Worm (Caenorhabditis elegans) whole organism, young adult: ENCODE measurements around the gene wdr-37.

Source experiments
- B0019.2 ChIP-seq: fragments of 200-800 bp; sonication (Bioruptor generic); conservative IDR thresholded peaks from 2 replicates; pipeline ENCODE4 v1.3.6; 2022; ENCODE audit warnings: missing genetic modification reagents, missing genetic modification characterization, missing compliant biosample characterization
- C17E4.6 ChIP-seq: fragments of 200-800 bp; sonication (Bioruptor generic); IDR thresholded peaks from 2 replicates; pipeline ENCODE4 v1.3.6; 2022; ENCODE audit warnings: missing genetic modification reagents, missing genetic modification characterization, missing compliant biosample characterization
- F33H1.4 ChIP-seq: fragments of 200-800 bp; sonication (Bioruptor generic); IDR thresholded peaks from 2 replicates; pipeline ENCODE4 v1.3.6; 2022; ENCODE audit warnings: missing genetic modification reagents, missing genetic modification characterization, missing compliant biosample characterization
- T07F8.4 ChIP-seq: sonication (generic microtip); optimal IDR thresholded peaks from 2 replicates; lab custom pipeline; 2016; ENCODE audit warnings: mild to moderate bottlenecking, missing genetic modification characterization, moderate library complexity, missing compliant biosample characterization
- T26A5.8 ChIP-seq: sonication (generic microtip); optimal IDR thresholded peaks from 2 replicates; lab custom pipeline; 2016; ENCODE audit warnings: missing genetic modification characterization, missing compliant biosample characterization
- Y53F4B.3 ChIP-seq: fragments of 200-800 bp; sonication (Bioruptor generic); IDR thresholded peaks from 2 replicates; pipeline ENCODE4 v1.3.6; 2022; ENCODE audit warnings: missing genetic modification reagents, missing genetic modification characterization, missing compliant biosample characterization
- Y53G8AR.9 ChIP-seq: fragments of 200-800 bp; sonication (Bioruptor generic); conservative IDR thresholded peaks from 2 replicates; pipeline ENCODE4 v1.3.6; 2022; ENCODE audit warnings: missing genetic modification reagents, missing genetic modification characterization, missing compliant biosample characterization
- Y56A3A.18 ChIP-seq: fragments of 200-800 bp; sonication (Bioruptor generic); IDR thresholded peaks from 2 replicates; pipeline ENCODE4 v1.3.6; 2022; ENCODE audit warnings: missing genetic modification reagents, missing genetic modification characterization, missing compliant biosample characterization
- Y79H2A.3 ChIP-seq: fragments of 200-800 bp; sonication (Bioruptor generic); conservative IDR thresholded peaks from 2 replicates; pipeline ENCODE4 v1.3.6; 2022; ENCODE audit warnings: missing genetic modification reagents, missing genetic modification characterization, missing compliant biosample characterization
- atf-7 ChIP-seq: sonication (generic microtip); optimal IDR thresholded peaks from 2 replicates; lab custom pipeline; 2017; ENCODE audit warnings: mild to moderate bottlenecking, missing genetic modification characterization, missing compliant biosample characterization
- bed-1 ChIP-seq: fragments of 200-800 bp; sonication (Bioruptor generic); IDR thresholded peaks from 2 replicates; pipeline ENCODE4 v1.3.6; 2022; ENCODE audit warnings: missing genetic modification reagents, missing genetic modification characterization, missing compliant biosample characterization
- ceh-100 ChIP-seq: fragments of 200-800 bp; sonication (Bioruptor generic); IDR thresholded peaks from 2 replicates; pipeline ENCODE4 v1.3.6; 2022; ENCODE audit warnings: missing genetic modification reagents, missing genetic modification characterization, missing compliant biosample characterization
- ceh-27 ChIP-seq: fragments of 200-800 bp; sonication (Bioruptor generic); optimal IDR thresholded peaks from 2 replicates; lab custom pipeline; 2018; ENCODE audit warnings: mild to moderate bottlenecking, missing genetic modification characterization, moderate library complexity, missing compliant biosample characterization
- ceh-91 ChIP-seq: fragments of 200-800 bp; sonication (Bioruptor generic); IDR thresholded peaks from 2 replicates; pipeline ENCODE4 v1.3.6; 2022; ENCODE audit warnings: missing genetic modification reagents, missing genetic modification characterization, missing compliant biosample characterization
- chd-7 ChIP-seq: sonication (generic microtip); optimal IDR thresholded peaks from 2 replicates; lab custom pipeline; 2016; ENCODE audit warnings: mild to moderate bottlenecking, missing genetic modification characterization, moderate library complexity, missing compliant biosample characterization
- die-1 ChIP-seq: sonication (generic microtip); optimal IDR thresholded peaks from 2 replicates; lab custom pipeline; 2016; ENCODE audit warnings: missing genotype, mild to moderate bottlenecking, missing genetic modification characterization, missing compliant biosample characterization
- dox-1 ChIP-seq: fragments of 200-800 bp; sonication (Bioruptor generic); IDR thresholded peaks from 2 replicates; pipeline ENCODE4 v1.3.6; 2022; ENCODE audit warnings: missing genetic modification reagents, missing genetic modification characterization, missing compliant biosample characterization
- dpff-1 ChIP-seq: sonication (generic microtip); optimal IDR thresholded peaks from 2 replicates; lab custom pipeline; 2017; ENCODE audit warnings: mild to moderate bottlenecking, missing genetic modification characterization, missing compliant biosample characterization
- egrh-3 ChIP-seq: fragments of 200-800 bp; sonication (Bioruptor generic); IDR thresholded peaks from 2 replicates; pipeline ENCODE4 v1.3.6; 2022; ENCODE audit warnings: missing genetic modification reagents, missing genetic modification characterization, missing compliant biosample characterization
- gei-17 ChIP-seq: fragments of 200-800 bp; sonication (Bioruptor generic); optimal IDR thresholded peaks from 2 replicates; lab custom pipeline; 2018; ENCODE audit warnings: mild to moderate bottlenecking, missing genetic modification characterization, missing compliant biosample characterization
- him-1 ChIP-seq: sonication (generic microtip); optimal IDR thresholded peaks from 2 replicates; lab custom pipeline; 2016; ENCODE audit warnings: missing genotype, missing genetic modification reagents, missing genetic modification characterization, missing compliant biosample characterization
- hmg-1.2 ChIP-seq: fragments of 200-800 bp; sonication (Bioruptor generic); IDR thresholded peaks from 2 replicates; pipeline ENCODE4 v1.3.6; 2022; ENCODE audit warnings: missing genetic modification reagents, missing genetic modification characterization, missing compliant biosample characterization
- hmg-20 ChIP-seq: fragments of 200-800 bp; sonication (Bioruptor generic); IDR thresholded peaks from 2 replicates; pipeline ENCODE4 v1.3.6; 2022; ENCODE audit warnings: missing genetic modification reagents, missing genetic modification characterization, missing compliant biosample characterization
- lag-1 ChIP-seq: fragments of 200-800 bp; sonication (Bioruptor generic); IDR thresholded peaks from 2 replicates; pipeline ENCODE4 v1.3.6; 2022; ENCODE audit warnings: missing genetic modification reagents, missing genetic modification characterization, missing compliant biosample characterization
- let-526 ChIP-seq: fragments of 200-800 bp; sonication (Bioruptor generic); IDR thresholded peaks from 2 replicates; pipeline ENCODE4 v1.3.6; 2022; ENCODE audit warnings: missing genetic modification reagents, missing genetic modification characterization, missing compliant biosample characterization
- lir-1 ChIP-seq: fragments of 200-800 bp; sonication (Bioruptor generic); conservative IDR thresholded peaks from 2 replicates; pipeline ENCODE4 v1.3.6; 2022; ENCODE audit warnings: missing genetic modification reagents, missing genetic modification characterization, missing compliant biosample characterization
- madf-3 ChIP-seq: fragments of 200-800 bp; sonication (Bioruptor generic); IDR thresholded peaks from 2 replicates; pipeline ENCODE4 v1.3.6; 2022; ENCODE audit warnings: missing genetic modification reagents, missing genetic modification characterization, missing compliant biosample characterization
- madf-6 ChIP-seq: fragments of 200-800 bp; sonication (Bioruptor generic); IDR thresholded peaks from 2 replicates; pipeline ENCODE4 v1.3.6; 2022; ENCODE audit warnings: missing genetic modification reagents, missing genetic modification characterization, missing compliant biosample characterization
- mel-28 ChIP-seq: sonication (generic microtip); optimal IDR thresholded peaks from 2 replicates; lab custom pipeline; 2016; ENCODE audit warnings: borderline replicate concordance, mild to moderate bottlenecking, missing genetic modification characterization, missing compliant biosample characterization
- mes-4 ChIP-seq: sonication (generic microtip); optimal IDR thresholded peaks from 2 replicates; lab custom pipeline; 2016; ENCODE audit warnings: missing genotype, missing genetic modification characterization, missing compliant biosample characterization
- nfya-2 ChIP-seq: fragments of 200-800 bp; sonication (Bioruptor generic); IDR thresholded peaks from 2 replicates; pipeline ENCODE4 v1.3.6; 2022; ENCODE audit warnings: missing genetic modification reagents, missing genetic modification characterization, missing compliant biosample characterization
- nhr-120 ChIP-seq: fragments of 200-800 bp; sonication (Bioruptor generic); IDR thresholded peaks from 2 replicates; pipeline ENCODE4 v1.3.6; 2022; ENCODE audit warnings: missing genetic modification characterization, missing compliant biosample characterization
- nhr-80 ChIP-seq: sonication (generic microtip); optimal IDR thresholded peaks from 2 replicates; lab custom pipeline; 2016; ENCODE audit warnings: missing genetic modification characterization, missing compliant biosample characterization
- nhr-90 ChIP-seq: sonication (generic microtip); optimal IDR thresholded peaks from 2 replicates; lab custom pipeline; 2016; ENCODE audit warnings: missing genotype, mild to moderate bottlenecking, missing genetic modification characterization, missing compliant biosample characterization
- pbrm-1 ChIP-seq: fragments of 200-800 bp; sonication (Bioruptor generic); IDR thresholded peaks from 2 replicates; pipeline ENCODE4 v1.3.6; 2022; ENCODE audit warnings: missing genetic modification reagents, missing genetic modification characterization, missing compliant biosample characterization
- pha-4 ChIP-seq: fragments of 150-350 bp; sonication (generic microtip); optimal IDR thresholded peaks from 2 replicates; lab custom pipeline; 2014; ENCODE audit warnings: missing biosample characterization, missing genetic modification reagents, missing genetic modification characterization
- rcor-1 ChIP-seq: fragments of 200-800 bp; sonication (Bioruptor generic); IDR thresholded peaks from 2 replicates; pipeline ENCODE4 v1.3.6; 2022; ENCODE audit warnings: missing genetic modification reagents, missing genetic modification characterization, missing compliant biosample characterization
- rec-8 ChIP-seq, 2 experiments: sonication (generic microtip); optimal IDR thresholded peaks; 2 replicates each; lab custom pipeline; 2016; ENCODE audit warnings: mild to moderate bottlenecking in 2 of 2, missing genetic modification characterization in 2 of 2, missing genetic modification reagents in 2 of 2, missing genotype in 2 of 2, missing biosample characterization in 1 of 2, missing compliant biosample characterization in 1 of 2, moderate library complexity in 1 of 2
- sdz-38 ChIP-seq: sonication (generic microtip); optimal IDR thresholded peaks from 2 replicates; lab custom pipeline; 2016; ENCODE audit warnings: missing genotype, missing genetic modification characterization, missing compliant biosample characterization
- snpc-4 ChIP-seq, 5 experiments: fragments of 150-350 bp in 1 of 5; sonication (generic microtip) in 4 of 5; optimal IDR thresholded peaks; 2 replicates each; lab custom pipeline; 2014 to 2018; ENCODE audit warnings: missing genetic modification characterization in 5 of 5, missing biosample characterization in 3 of 5, antibody characterized with exemption in 2 of 5, mild to moderate bottlenecking in 2 of 5, missing compliant biosample characterization in 2 of 5, missing genotype in 2 of 5, moderate library complexity in 2 of 5, missing genetic modification reagents in 1 of 5
- unc-130 ChIP-seq: sonication (generic microtip); optimal IDR thresholded peaks from 2 replicates; lab custom pipeline; 2016; ENCODE audit warnings: missing genetic modification reagents, missing genetic modification characterization, missing compliant biosample characterization
- unc-62 ChIP-seq: fragments of 150-350 bp; optimal IDR thresholded peaks from 2 replicates; lab custom pipeline; 2014; ENCODE audit warnings: missing biosample characterization, missing genetic modification reagents, missing genetic modification characterization
- zfh-2 ChIP-seq: fragments of 200-800 bp; sonication (Bioruptor generic); conservative IDR thresholded peaks from 2 replicates; pipeline ENCODE4 v1.3.6; 2022; ENCODE audit warnings: missing genetic modification reagents, missing genetic modification characterization, missing compliant biosample characterization
- ztf-18 ChIP-seq: sonication (generic microtip); optimal IDR thresholded peaks from 2 replicates; lab custom pipeline; 2016; ENCODE audit warnings: missing genotype, mild to moderate bottlenecking, missing genetic modification characterization, missing compliant biosample characterization
- ztf-26 ChIP-seq: sonication (generic microtip); optimal IDR thresholded peaks from 2 replicates; lab custom pipeline; 2017; ENCODE audit warnings: missing genetic modification characterization, missing compliant biosample characterization

wdr-37 gene

DNA sequence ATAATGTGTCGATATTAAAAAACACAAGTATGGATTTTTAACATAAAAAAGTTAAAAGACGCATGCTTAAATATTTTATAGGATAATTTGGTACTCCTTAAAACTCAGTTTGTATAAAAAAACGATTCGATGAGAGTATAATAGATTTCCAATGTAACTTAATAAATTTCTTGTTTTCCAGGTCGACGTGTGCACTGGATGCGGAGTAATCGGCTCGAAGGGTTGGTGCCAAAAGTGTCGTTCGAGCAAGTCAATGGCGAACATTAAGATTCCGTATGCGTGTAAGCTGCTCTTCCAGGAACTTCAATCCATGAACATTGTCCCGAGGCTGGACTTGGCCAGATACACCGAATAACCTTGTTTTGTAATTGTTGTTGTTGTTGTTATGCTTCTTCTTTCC is 35.5 kb downstream of the wdr-37 start:
- no peak for TF ChIP-seq mel-28 (tag; lab: Kevin White, UChicago)
- no peak for TF ChIP-seq nhr-120 (GFP tag; lab: Robert Waterston, UW)
- no peak for TF ChIP-seq pbrm-1 (GFP tag; lab: Robert Waterston, UW)
- TF ChIP-seq mes-4, result no peak
- no peak for TF ChIP-seq madf-6 (GFP tag; lab: Robert Waterston, UW)
- no peak for TF ChIP-seq sdz-38
- no peak for TF ChIP-seq bed-1 (GFP tag; lab: Robert Waterston, UW)
- TF ChIP-seq Y79H2A.3, result no peak
- no peak for TF ChIP-seq rcor-1 (GFP tag; lab: Robert Waterston, UW)
- TF ChIP-seq egrh-3 (GFP tag; lab: Robert Waterston, UW), result no peak
- TF ChIP-seq nhr-80 (tag; lab: Kevin White, UChicago), result no peak
- TF ChIP-seq dpff-1 (tag; lab: Kevin White, UChicago), result no peak
- TF ChIP-seq snpc-4 (GFP tag; optimal IDR thresholded peaks at IDR 0.05; lab: Kevin White, UChicago), result no peak
- TF ChIP-seq snpc-4 (tag; optimal IDR thresholded peaks at IDR 0.05; lab: Kevin White, UChicago), result no peak
- TF ChIP-seq ceh-27 (GFP tag; lab: Kevin White, UChicago), result no peak
- TF ChIP-seq pha-4, result no peak

DNA sequence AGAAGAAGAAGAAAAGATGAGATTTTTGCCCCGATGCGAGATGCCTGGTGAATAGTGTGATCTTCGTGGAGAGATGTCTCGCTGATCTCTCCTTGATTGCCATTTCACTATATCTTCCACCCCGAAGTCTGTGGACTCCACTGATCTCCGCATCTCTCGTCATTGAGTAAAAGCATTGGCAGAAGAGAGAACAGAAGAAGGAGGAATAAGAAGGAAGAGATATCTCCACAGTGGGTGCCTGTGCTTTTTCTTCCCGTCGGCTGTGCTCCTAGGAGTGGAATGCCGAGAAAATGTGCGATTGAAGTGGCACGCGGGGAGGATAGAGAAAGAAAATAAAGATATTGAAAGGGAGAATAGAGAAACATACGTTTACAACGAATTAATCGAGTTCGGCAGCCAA is 36.2 kb downstream of the wdr-37 start:
- TF ChIP-seq B0019.2 (GFP tag; lab: Robert Waterston, UW) (no peak), zfh-2 (GFP tag; lab: Robert Waterston, UW) (peak; percentile 84), mel-28 (tag; lab: Kevin White, UChicago) (no peak), hmg-1.2 (GFP tag; lab: Robert Waterston, UW) (0 out of 2 replicates have a peak, but pooled peaks have one; percentile 10), F33H1.4 (GFP tag; lab: Robert Waterston, UW) (no peak), chd-7 (tag; lab: Kevin White, UChicago) (no peak), Y53F4B.3 (GFP tag; lab: Robert Waterston, UW) (no peak)

DNA sequence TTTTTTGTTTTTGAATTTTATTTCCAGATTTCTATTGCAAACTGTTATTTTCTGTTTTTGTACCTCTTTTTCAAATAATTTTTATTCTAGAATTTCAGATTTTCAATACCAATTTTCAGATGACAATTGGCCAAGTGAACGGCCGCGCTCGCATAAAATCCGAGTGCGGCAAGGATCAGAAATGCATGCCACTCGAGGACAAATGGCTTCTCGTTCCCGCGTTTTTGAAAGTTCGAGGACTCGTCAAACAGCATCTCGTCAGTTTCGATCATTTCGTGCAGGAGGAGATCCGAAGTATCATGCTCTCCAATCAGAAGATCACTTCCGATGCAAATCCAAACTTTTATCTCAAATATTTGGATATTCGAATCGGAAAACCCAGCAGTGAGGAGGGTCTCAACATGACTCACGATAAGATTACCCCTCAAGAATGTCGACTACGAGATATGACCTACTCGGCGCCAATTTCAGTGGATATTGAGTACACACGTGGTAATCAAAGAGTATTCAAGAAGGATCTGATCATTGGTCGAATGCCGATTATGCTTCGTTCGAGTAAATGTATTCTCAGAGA is 42.5 kb downstream of the wdr-37 start, which contains the start of gene rpc-2:
TSS of gene rpc-2 (plus strand) at position 120 of the 574 bp plus-strand sequence.
- peak; percentile 59; the same call in 1 of the 2 replicates for TF ChIP-seq Y56A3A.18 (GFP tag; lab: Robert Waterston, UW)
- no peak for TF ChIP-seq ceh-100 (GFP tag; lab: Robert Waterston, UW)
- TF ChIP-seq Y53G8AR.9 (GFP tag; lab: Robert Waterston, UW), result peak; percentile 86
- no peak for TF ChIP-seq T07F8.4 (tag; lab: Kevin White, UChicago)
- TF ChIP-seq nhr-120 (GFP tag; lab: Robert Waterston, UW), result no peak
- peak; percentile 44 for TF ChIP-seq atf-7 (tag; lab: Kevin White, UChicago)
- TF ChIP-seq dpff-1 (tag; lab: Kevin White, UChicago), result peak; percentile 74
- TF ChIP-seq rec-8 (tag; optimal IDR thresholded peaks at IDR 0.05; lab: Kevin White, UChicago), result peak in 1 of 2 experiments; percentile 24
- 0 out of 2 replicates have a peak, but pooled peaks have one; percentile 51 for TF ChIP-seq hmg-20 (GFP tag; lab: Robert Waterston, UW)
- peak; percentile 28 for TF ChIP-seq T26A5.8 (tag; lab: Kevin White, UChicago)
- no peak for TF ChIP-seq lag-1
- 0 out of 2 replicates have a peak, but pooled peaks have one; percentile 15 for TF ChIP-seq dox-1 (GFP tag; lab: Robert Waterston, UW)
- TF ChIP-seq F33H1.4 (GFP tag; lab: Robert Waterston, UW), result no peak
- TF ChIP-seq gei-17 (GFP tag; lab: Kevin White, UChicago), result no peak
- no peak for TF ChIP-seq unc-62 (GFP tag; lab: Kevin White, UChicago)
- TF ChIP-seq him-1, result no peak
- TF ChIP-seq let-526 (GFP tag; lab: Robert Waterston, UW), result no peak
- TF ChIP-seq nfya-2 (GFP tag; lab: Robert Waterston, UW), result 0 out of 2 replicates have a peak, but pooled peaks have one; percentile 76
- TF ChIP-seq nhr-90 (tag; lab: Kevin White, UChicago), result peak; percentile 59
- TF ChIP-seq C17E4.6 (GFP tag; lab: Robert Waterston, UW), result no peak
- peak; percentile 3 for TF ChIP-seq ztf-26 (tag; lab: Kevin White, UChicago)
- TF ChIP-seq unc-130 (GFP tag; lab: Kevin White, UChicago), result no peak
- no peak for TF ChIP-seq lir-1 (GFP tag; lab: Robert Waterston, UW)
- TF ChIP-seq die-1 (tag; lab: Kevin White, UChicago), result no peak
- TF ChIP-seq ceh-91 (GFP tag; lab: Robert Waterston, UW), result no peak
- no peak for TF ChIP-seq ztf-18
- TF ChIP-seq madf-3 (GFP tag; lab: Robert Waterston, UW), result peak; percentile 47; the same call in 1 of the 2 replicates
